Fruit fly (Drosophila melanogaster) whole organism, embryonic: ENCODE results near the gene CG13476.

Experiments
- Awh ChIP-seq: fragments of 200-800 bp; sonication (Bioruptor generic); IDR thresholded peaks from 2 replicates; pipeline ENCODE4, ENCODE4 v1.3.6; 2022; ENCODE audit warnings: missing biosample characterization, missing genetic modification characterization
- CG12236 ChIP-seq: fragments of 200-800 bp; sonication (Bioruptor generic); optimal IDR thresholded peaks from 2 replicates; lab custom pipeline; 2016; ENCODE audit warnings: missing biosample characterization, missing genetic modification characterization
- CG13424 ChIP-seq: fragments of 200-800 bp; sonication (Bioruptor generic); optimal IDR thresholded peaks from 2 replicates; lab custom pipeline; 2019; ENCODE audit warnings: missing biosample characterization, mild to moderate bottlenecking, missing genetic modification characterization, moderate library complexity
- CG13894 ChIP-seq: fragments of 200-800 bp; sonication (Bioruptor generic); optimal IDR thresholded peaks from 3 replicates; lab custom pipeline; 2018; ENCODE audit warnings: missing biosample characterization, mild to moderate bottlenecking, missing genetic modification characterization, moderate library complexity
- CG14441 ChIP-seq: fragments of 200-800 bp; sonication (Bioruptor generic); IDR thresholded peaks from 2 replicates; pipeline ENCODE4 v1.3.6; 2022; ENCODE audit warnings: missing biosample characterization, missing genetic modification characterization
- CG14860 ChIP-seq: fragments of 200-800 bp; sonication (Bioruptor generic); IDR thresholded peaks from 3 replicates; pipeline ENCODE4 v1.3.6; 2022; ENCODE audit warnings: missing biosample characterization, missing genetic modification characterization; ENCODE audit not compliant: partially characterized antibody
- CG15073 ChIP-seq: fragments of 200-800 bp; sonication (Bioruptor generic); optimal IDR thresholded peaks from 2 replicates; lab custom pipeline; 2016; ENCODE audit warnings: missing biosample characterization, missing genetic modification characterization
- CG15514 ChIP-seq: fragments of 200-800 bp; sonication (Bioruptor generic); optimal IDR thresholded peaks from 3 replicates; lab custom pipeline; 2017; ENCODE audit warnings: missing biosample characterization, missing genetic modification characterization, mild to moderate bottlenecking, moderate library complexity, missing genetic modification reagents
- CG1647 ChIP-seq: fragments of 200-800 bp; sonication (Bioruptor generic); optimal IDR thresholded peaks from 3 replicates; lab custom pipeline; 2016; ENCODE audit warnings: missing biosample characterization, missing genetic modification characterization
- CG17568 ChIP-seq: fragments of 200-800 bp; sonication (Bioruptor generic); optimal IDR thresholded peaks from 2 replicates; lab custom pipeline; 2018; ENCODE audit warnings: missing biosample characterization, mild to moderate bottlenecking, missing genetic modification characterization, moderate library complexity
- CG2202 ChIP-seq: fragments of 200-800 bp; sonication (Bioruptor generic); optimal IDR thresholded peaks from 2 replicates; lab custom pipeline; 2018; ENCODE audit warnings: missing biosample characterization, mild to moderate bottlenecking, missing genetic modification characterization
- CG2678 ChIP-seq: fragments of 200-800 bp; sonication (Bioruptor generic); optimal IDR thresholded peaks from 3 replicates; lab custom pipeline; 2019; ENCODE audit warnings: missing biosample characterization, mild to moderate bottlenecking, missing genetic modification characterization, moderate library complexity
- CG2875 ChIP-seq: fragments of 200-800 bp; sonication (Bioruptor generic); optimal IDR thresholded peaks from 2 replicates; lab custom pipeline; 2017; ENCODE audit warnings: missing biosample characterization, mild to moderate bottlenecking, missing genetic modification characterization, missing genetic modification reagents
- CG31388 ChIP-seq: fragments of 200-800 bp; sonication (Bioruptor generic); optimal IDR thresholded peaks from 2 replicates; lab custom pipeline; 2016; ENCODE audit warnings: missing biosample characterization, missing genetic modification characterization
- CG33213 ChIP-seq: fragments of 200-800 bp; sonication (Bioruptor generic); optimal IDR thresholded peaks from 3 replicates; lab custom pipeline; 2016; ENCODE audit warnings: missing biosample characterization, missing genetic modification characterization
- CG34376 ChIP-seq: fragments of 200-800 bp; sonication (Bioruptor generic); optimal IDR thresholded peaks from 2 replicates; lab custom pipeline; 2018; ENCODE audit warnings: missing biosample characterization, mild to moderate bottlenecking, missing genetic modification characterization
- CG3838 ChIP-seq: fragments of 200-800 bp; sonication (Bioruptor generic); optimal IDR thresholded peaks from 3 replicates; lab custom pipeline; 2016; ENCODE audit warnings: missing biosample characterization, missing genetic modification characterization
- CG4282 ChIP-seq: fragments of 200-800 bp; sonication (Bioruptor generic); optimal IDR thresholded peaks from 2 replicates; lab custom pipeline; 2016; ENCODE audit warnings: missing biosample characterization, missing genetic modification characterization
- CG6175 ChIP-seq: fragments of 200-800 bp; sonication (Bioruptor generic); IDR thresholded peaks from 3 replicates; pipeline ENCODE4 v1.3.6; 2022; ENCODE audit warnings: missing biosample characterization, missing genetic modification characterization
- CG6765 ChIP-seq: fragments of 200-800 bp; sonication (Bioruptor generic); optimal IDR thresholded peaks from 3 replicates; lab custom pipeline; 2017; ENCODE audit warnings: missing biosample characterization, mild to moderate bottlenecking, missing genetic modification characterization
- CG8388 ChIP-seq: fragments of 200-800 bp; sonication (Bioruptor generic); optimal IDR thresholded peaks from 2 replicates; lab custom pipeline; 2019; ENCODE audit warnings: missing biosample characterization, mild to moderate bottlenecking, missing genetic modification characterization, moderate library complexity
- CG8478 ChIP-seq: fragments of >200 bp; optimal IDR thresholded peaks from 2 replicates; lab custom pipeline; 2018
- CTCF ChIP-seq: fragments of 200-800 bp; sonication (Bioruptor generic); optimal IDR thresholded peaks from 2 replicates; lab custom pipeline; 2017; ENCODE audit warnings: missing biosample characterization, mild to moderate bottlenecking, missing genetic modification characterization, moderate library complexity
- Dip2 ChIP-seq: fragments of 200-800 bp; sonication (Bioruptor generic); IDR thresholded peaks from 2 replicates; pipeline ENCODE4 v1.3.6; 2022; ENCODE audit warnings: missing biosample characterization, missing genetic modification characterization
- Dll ChIP-seq: fragments of 200-800 bp; sonication (Bioruptor generic); IDR thresholded peaks from 4 replicates; pipeline ENCODE4 v1.3.6; 2022; ENCODE audit warnings: missing biosample characterization, missing genetic modification characterization; ENCODE audit not compliant: partially characterized antibody
- Dref ChIP-seq: fragments of 200-800 bp; sonication (Bioruptor generic); IDR thresholded peaks from 2 replicates; pipeline ENCODE4 v1.3.6; 2022; ENCODE audit warnings: missing biosample characterization, missing genetic modification characterization
- GATAe ChIP-seq: fragments of 200-800 bp; sonication (Bioruptor generic); conservative IDR thresholded peaks from 2 replicates; pipeline ENCODE4 v1.3.6; 2022; ENCODE audit warnings: missing biosample characterization, missing genetic modification characterization
- H15 ChIP-seq: fragments of 200-800 bp; sonication (Bioruptor generic); IDR thresholded peaks from 3 replicates; pipeline ENCODE4 v1.3.6; 2022; ENCODE audit warnings: missing biosample characterization, missing genetic modification characterization
- HmgZ ChIP-seq: fragments of 200-800 bp; sonication (Bioruptor generic); optimal IDR thresholded peaks from 2 replicates; lab custom pipeline; 2018; ENCODE audit warnings: missing biosample characterization, mild to moderate bottlenecking, missing genetic modification characterization
- MTF-1 ChIP-seq: fragments of 200-800 bp; sonication (Bioruptor generic); optimal IDR thresholded peaks from 2 replicates; lab custom pipeline; 2018; ENCODE audit warnings: missing biosample characterization, mild to moderate bottlenecking, missing genetic modification characterization, borderline replicate concordance
- NK7.1 ChIP-seq: fragments of 200-800 bp; sonication (Bioruptor generic); optimal IDR thresholded peaks from 3 replicates; lab custom pipeline; 2016; ENCODE audit warnings: missing biosample characterization, missing genetic modification characterization
- Pdp1 ChIP-seq, 2 experiments: fragments of 200-800 bp; sonication (Bioruptor generic); optimal IDR thresholded peaks; 3 replicates each; lab custom pipeline; 2016; ENCODE audit warnings: missing biosample characterization in 2 of 2, missing genetic modification characterization in 2 of 2, mild to moderate bottlenecking in 1 of 2, moderate library complexity in 1 of 2
- Sox100B ChIP-seq: fragments of 200-800 bp; sonication (Bioruptor generic); optimal IDR thresholded peaks from 3 replicates; lab custom pipeline; 2018; ENCODE audit warnings: missing biosample characterization, mild to moderate bottlenecking, missing genetic modification characterization
- Sry-β ChIP-seq: fragments of 200-800 bp; sonication (Bioruptor generic); optimal IDR thresholded peaks from 2 replicates; lab custom pipeline; 2018; ENCODE audit warnings: missing biosample characterization, mild to moderate bottlenecking, missing genetic modification characterization, moderate library complexity
- TFAM ChIP-seq: fragments of 200-800 bp; sonication (Bioruptor generic); optimal IDR thresholded peaks from 2 replicates; lab custom pipeline; 2017; ENCODE audit warnings: missing biosample characterization, missing genetic modification characterization, inconsistent platforms
- YL-1 ChIP-seq: fragments of 200-800 bp; sonication (Bioruptor generic); optimal IDR thresholded peaks from 3 replicates; lab custom pipeline; 2017; ENCODE audit warnings: missing biosample characterization, mild to moderate bottlenecking, missing genetic modification characterization
- ara ChIP-seq: fragments of 200-800 bp; sonication (Bioruptor generic); IDR thresholded peaks from 2 replicates; pipeline ENCODE4 v1.3.6; 2022; ENCODE audit warnings: missing biosample characterization, missing genetic modification characterization
- danr ChIP-seq: fragments of 200-800 bp; sonication (Bioruptor generic); IDR thresholded peaks from 2 replicates; pipeline ENCODE4 v1.3.6; 2022; ENCODE audit warnings: missing biosample characterization, missing genetic modification characterization
- gfzf ChIP-seq: fragments of 200-800 bp; sonication (Bioruptor generic); optimal IDR thresholded peaks from 2 replicates; lab custom pipeline; 2016; ENCODE audit warnings: missing biosample characterization, mild to moderate bottlenecking, missing genetic modification characterization, moderate library complexity
- gsb-n ChIP-seq: fragments of 200-800 bp; sonication (Bioruptor generic); optimal IDR thresholded peaks from 3 replicates; lab custom pipeline; 2018; ENCODE audit warnings: missing biosample characterization, mild to moderate bottlenecking, missing genetic modification characterization
- h ChIP-seq: fragments of >200 bp; optimal IDR thresholded peaks from 2 replicates; lab custom pipeline; 2017
- inv ChIP-seq: fragments of 200-800 bp; sonication (Bioruptor generic); IDR thresholded peaks from 2 replicates; pipeline ENCODE4 v1.3.6; 2022; ENCODE audit warnings: missing biosample characterization, missing genetic modification characterization; ENCODE audit not compliant: partially characterized antibody
- lola ChIP-seq, 3 experiments: fragments of >200 bp in 2 of 3; fragments of 200-800 bp in 1 of 3; sonication (Bioruptor generic) in 1 of 3; optimal IDR thresholded peaks; 2 replicates each; lab custom pipeline; 2017 to 2019; ENCODE audit warnings: missing biosample characterization in 3 of 3, missing genetic modification characterization in 3 of 3, mild to moderate bottlenecking in 1 of 3, moderate library complexity in 1 of 3
- mld ChIP-seq: fragments of 200-800 bp; sonication (Bioruptor generic); IDR thresholded peaks from 3 replicates; pipeline ENCODE4 v1.3.6; 2022; ENCODE audit warnings: missing biosample characterization, missing genetic modification characterization; ENCODE audit not compliant: partially characterized antibody
- nerfin-2 ChIP-seq: fragments of 200-800 bp; sonication (Bioruptor generic); IDR thresholded peaks from 2 replicates; pipeline ENCODE4 v1.3.6; 2022; ENCODE audit warnings: missing biosample characterization, missing genetic modification characterization; ENCODE audit not compliant: partially characterized antibody
- oc ChIP-seq: fragments of 200-800 bp; sonication (Bioruptor generic); optimal IDR thresholded peaks from 2 replicates; lab custom pipeline; 2018; ENCODE audit warnings: missing biosample characterization, mild to moderate bottlenecking, missing genetic modification characterization, moderate library complexity
- peb ChIP-seq: fragments of 200-800 bp; sonication (Bioruptor generic); IDR thresholded peaks from 2 replicates; pipeline ENCODE4 v1.3.6; 2022; ENCODE audit warnings: missing biosample characterization, missing genetic modification characterization
- ro ChIP-seq: fragments of 200-800 bp; sonication (Bioruptor generic); IDR thresholded peaks from 2 replicates; pipeline ENCODE4 v1.3.6; 2022; ENCODE audit warnings: missing biosample characterization, missing genetic modification characterization
- seq ChIP-seq: fragments of 200-800 bp; sonication (Bioruptor generic); IDR thresholded peaks from 2 replicates; pipeline ENCODE4 v1.3.6; 2022; ENCODE audit warnings: missing biosample characterization, missing genetic modification characterization
- slou ChIP-seq: fragments of 200-800 bp; sonication (Bioruptor generic); optimal IDR thresholded peaks from 3 replicates; lab custom pipeline; 2016; ENCODE audit warnings: missing biosample characterization, missing genetic modification characterization
- twi ChIP-seq: fragments of 200-800 bp; optimal IDR thresholded peaks from 2 replicates; lab custom pipeline; 2019; ENCODE audit warnings: missing biosample characterization, mild to moderate bottlenecking, missing genetic modification characterization, moderate library complexity

Gene CG13476

DNA sequence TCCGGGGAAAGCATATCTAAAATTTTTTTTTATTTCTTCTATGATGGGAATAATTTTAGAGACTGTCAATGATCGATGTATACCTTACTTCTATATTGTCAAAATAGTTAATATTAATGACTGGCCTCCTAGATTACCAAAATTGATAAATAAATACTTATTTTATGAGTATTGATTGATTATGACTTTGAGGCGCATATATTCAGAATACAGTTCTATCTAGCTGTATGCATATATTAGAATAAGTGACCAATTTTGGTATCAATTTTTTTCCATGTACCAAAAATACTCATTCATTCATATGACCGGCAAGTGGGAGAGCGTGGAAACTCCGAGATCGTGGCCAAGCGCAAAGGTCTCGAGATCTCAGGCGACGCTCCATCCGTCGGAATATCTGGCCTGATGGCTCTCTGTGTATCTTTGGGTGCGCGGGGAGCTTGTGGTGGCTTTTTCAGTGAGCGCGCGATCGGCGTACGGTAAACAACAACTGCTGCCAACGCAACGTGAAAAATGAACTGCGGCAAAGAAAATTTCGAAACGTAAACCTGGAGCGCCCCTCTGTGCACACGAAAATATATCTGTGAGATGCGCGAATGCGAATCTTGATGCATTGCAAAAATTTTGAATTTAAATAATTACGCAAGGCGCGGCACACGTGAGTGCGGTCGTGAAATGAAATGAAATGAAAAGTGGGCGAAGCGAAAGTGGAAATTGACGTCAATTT is 32.7 kb upstream of the CG13476 start, which contains the start of the genes CG43121 and ome (continued):
- TF ChIP-seq CG2202 (tag; lab: Kevin White, UChicago), result no peak
- TF ChIP-seq Sry-β (GFP tag; lab: Kevin White, UChicago), result no peak
- no peak for TF ChIP-seq CG17568 (GFP tag; lab: Kevin White, UChicago)
- no peak for TF ChIP-seq CG2678 (tag; lab: Kevin White, UChicago)
- no peak for TF ChIP-seq twi (tag; lab: Kevin White, UChicago)
- no peak for TF ChIP-seq ro (GFP tag; lab: Robert Waterston, UW)
- TF ChIP-seq CG15514, result peak; percentile 12
- TF ChIP-seq H15, result no peak
- TF ChIP-seq inv (GFP tag; lab: Robert Waterston, UW), result no peak
- TF ChIP-seq CG33213 (GFP tag; lab: Kevin White, UChicago), result no peak
- no peak for TF ChIP-seq CG14441 (GFP tag; lab: Robert Waterston, UW)
- no peak for TF ChIP-seq CG3838 (GFP tag; lab: Kevin White, UChicago)
- TF ChIP-seq CG6765 (GFP tag; lab: Kevin White, UChicago), result no peak
- TF ChIP-seq CG2875 (GFP tag; lab: Kevin White, UChicago), result peak; percentile 10
- TF ChIP-seq Dref (GFP tag; lab: Robert Waterston, UW), result no peak
- no peak for TF ChIP-seq GATAe (GFP tag; lab: Robert Waterston, UW)
- peak; percentile 38 for TF ChIP-seq oc (tag; lab: Kevin White, UChicago)
- no peak for TF ChIP-seq CG8478 (lab: Kevin White, UChicago)
- TF ChIP-seq YL-1 (GFP tag; lab: Kevin White, UChicago), result no peak
- TF ChIP-seq Awh, result no peak
- TF ChIP-seq seq (GFP tag; lab: Robert Waterston, UW), result no peak
- TF ChIP-seq CG8388, result no peak
- no peak for TF ChIP-seq Dip2 (GFP tag; lab: Robert Waterston, UW)
- peak; percentile 52 for TF ChIP-seq CG34376 (GFP tag; lab: Kevin White, UChicago)
- no peak for TF ChIP-seq gfzf (GFP tag; lab: Kevin White, UChicago)
- 0 out of 2 replicates have a peak, but pooled peaks have one; percentile 27 for TF ChIP-seq ara
- peak in 1 of 2 experiments; percentile 16 for TF ChIP-seq Pdp1 (GFP tag; optimal IDR thresholded peaks at IDR 0.05; lab: Kevin White, UChicago)
- TF ChIP-seq CTCF, result no peak
- TF ChIP-seq CG4282 (GFP tag; lab: Kevin White, UChicago), result no peak
- no peak for TF ChIP-seq gsb-n (tag; lab: Kevin White, UChicago)
- TF ChIP-seq TFAM (GFP tag; lab: Kevin White, UChicago), result no peak
- no peak for TF ChIP-seq CG6175 (GFP tag; lab: Robert Waterston, UW)
- TF ChIP-seq MTF-1 (GFP tag; lab: Kevin White, UChicago), result peak; percentile 42
- no peak for TF ChIP-seq danr (GFP tag; lab: Robert Waterston, UW)
- no peak for TF ChIP-seq CG1647 (GFP tag; lab: Kevin White, UChicago)
- no peak for TF ChIP-seq slou
- no peak for TF ChIP-seq CG15073 (GFP tag; lab: Kevin White, UChicago)
- TF ChIP-seq CG31388, result no peak
- TF ChIP-seq lola (GFP tag; optimal IDR thresholded peaks at IDR 0.05; lab: Kevin White, UChicago), result no peak
- no peak for TF ChIP-seq nerfin-2 (GFP tag; lab: Robert Waterston, UW)
- TF ChIP-seq peb, result no peak
- no peak for TF ChIP-seq h (lab: Kevin White, UChicago)
- TF ChIP-seq CG13894, result no peak
- TF ChIP-seq mld (GFP tag; lab: Robert Waterston, UW), result no peak
- TF ChIP-seq Sox100B, result no peak
- peak; percentile 21 for TF ChIP-seq CG13424
- no peak for TF ChIP-seq CG14860 (GFP tag; lab: Robert Waterston, UW)
- TF ChIP-seq HmgZ, result no peak
- no peak for TF ChIP-seq Dll (GFP tag; lab: Robert Waterston, UW)
- TF ChIP-seq NK7.1, result no peak
- no peak for TF ChIP-seq CG12236 (GFP tag; lab: Kevin White, UChicago)
